Worm (Caenorhabditis elegans): Measurements from ENCODE around the gene C04H5.1.

DNA sequence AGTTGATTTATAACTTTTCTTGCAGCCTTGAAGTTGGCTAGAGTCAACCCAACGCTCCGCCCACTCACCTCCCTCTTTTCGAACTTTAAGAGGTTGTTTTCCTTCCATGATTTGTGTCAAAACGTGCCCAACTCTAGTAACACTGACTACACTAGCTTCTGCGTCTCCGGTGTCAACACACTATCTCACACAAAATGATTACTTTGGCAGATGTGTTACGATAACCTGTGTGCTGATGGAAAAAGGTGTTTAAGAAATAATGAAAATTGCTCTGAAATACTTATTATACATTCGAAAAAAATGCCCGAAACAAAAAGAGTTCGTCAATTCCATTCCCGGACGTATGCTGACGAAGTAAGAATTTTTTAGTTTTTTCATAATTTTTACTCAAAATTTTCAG lies 31.1 kb upstream of the C04H5.1 start, which contains the start of gene K10H10.6:
- TF ChIP-seq klf-2 (GFP tag; conservative IDR thresholded peaks at IDR 0.05) (no peak), ztf-29 (GFP tag; IDR thresholded peaks at IDR 0.05) (no peak), med-1 (GFP tag; optimal IDR thresholded peaks at IDR 0.05; ENCODE audit: insufficient read depth) (no peak), ztf-23 (GFP tag; IDR thresholded peaks at IDR 0.05) (no peak), tab-1 (GFP tag; IDR thresholded peaks at IDR 0.05) (no peak)

Measured in whole organism, midembryonic.